Worm (Caenorhabditis elegans) whole organism, young adult: ENCODE results near the gene sra-28.

Source experiments
- B0035.1 ChIP-seq: sonication (generic microtip); optimal IDR thresholded peaks from 2 replicates; lab custom pipeline; 2016; ENCODE audit warnings: missing genetic modification characterization, mild to moderate bottlenecking, missing compliant biosample characterization, missing genotype, missing genetic modification reagents
- F22D6.2 ChIP-seq: sonication (generic microtip); optimal IDR thresholded peaks from 2 replicates; lab custom pipeline; 2016; ENCODE audit warnings: mild to moderate bottlenecking, missing genetic modification characterization, missing compliant biosample characterization
- T26A5.8 ChIP-seq: sonication (generic microtip); optimal IDR thresholded peaks from 2 replicates; lab custom pipeline; 2016; ENCODE audit warnings: missing genetic modification characterization, missing compliant biosample characterization
- Y53F4B.3 ChIP-seq: fragments of 200-800 bp; sonication (Bioruptor generic); IDR thresholded peaks from 2 replicates; pipeline ENCODE4 v1.3.6; 2022; ENCODE audit warnings: missing genetic modification reagents, missing genetic modification characterization, missing compliant biosample characterization
- Y95B8A.8 ChIP-seq: fragments of 200-800 bp; sonication (Bioruptor generic); IDR thresholded peaks from 2 replicates; pipeline ENCODE4 v1.3.6; 2022; ENCODE audit warnings: missing genetic modification reagents, missing genetic modification characterization, missing compliant biosample characterization
- atf-7 ChIP-seq: sonication (generic microtip); optimal IDR thresholded peaks from 2 replicates; lab custom pipeline; 2017; ENCODE audit warnings: mild to moderate bottlenecking, missing genetic modification characterization, missing compliant biosample characterization
- ccch-3 ChIP-seq: fragments of 200-800 bp; sonication (Bioruptor generic); optimal IDR thresholded peaks from 2 replicates; lab custom pipeline; 2018; ENCODE audit warnings: mild to moderate bottlenecking, missing genetic modification characterization, missing compliant biosample characterization
- cebp-1 ChIP-seq, 2 experiments: fragments of 200-800 bp in 1 of 2; sonication (Bioruptor generic) in 1 of 2; sonication (generic microtip) in 1 of 2; IDR thresholded peaks in 1 of 2; optimal IDR thresholded peaks in 1 of 2; 2 replicates each; pipeline versions ENCODE4 v1.3.6 to Lab custom; 2017 to 2022; ENCODE audit warnings: missing compliant biosample characterization in 2 of 2, missing genetic modification characterization in 2 of 2, mild to moderate bottlenecking in 1 of 2, missing genetic modification reagents in 1 of 2, moderate library complexity in 1 of 2
- cebp-2 ChIP-seq: fragments of 200-800 bp; sonication (Bioruptor generic); IDR thresholded peaks from 2 replicates; pipeline ENCODE4 v1.3.6; 2022; ENCODE audit warnings: missing genetic modification characterization, missing compliant biosample characterization
- ceh-79 ChIP-seq: sonication (generic microtip); optimal IDR thresholded peaks from 2 replicates; lab custom pipeline; 2017; ENCODE audit warnings: mild to moderate bottlenecking, missing genetic modification characterization, missing compliant biosample characterization
- ceh-91 ChIP-seq: fragments of 200-800 bp; sonication (Bioruptor generic); IDR thresholded peaks from 2 replicates; pipeline ENCODE4 v1.3.6; 2022; ENCODE audit warnings: missing genetic modification reagents, missing genetic modification characterization, missing compliant biosample characterization
- dox-1 ChIP-seq: fragments of 200-800 bp; sonication (Bioruptor generic); IDR thresholded peaks from 2 replicates; pipeline ENCODE4 v1.3.6; 2022; ENCODE audit warnings: missing genetic modification reagents, missing genetic modification characterization, missing compliant biosample characterization
- ets-4 ChIP-seq: fragments of 200-800 bp; sonication (Bioruptor generic); optimal IDR thresholded peaks from 2 replicates; lab custom pipeline; 2018; ENCODE audit warnings: mild to moderate bottlenecking, missing genetic modification characterization, missing compliant biosample characterization
- hmg-20 ChIP-seq: fragments of 200-800 bp; sonication (Bioruptor generic); IDR thresholded peaks from 2 replicates; pipeline ENCODE4 v1.3.6; 2022; ENCODE audit warnings: missing genetic modification reagents, missing genetic modification characterization, missing compliant biosample characterization
- lin-35 ChIP-seq, 3 experiments: fragments of 150-350 bp in 2 of 3; sonication (generic microtip) in 1 of 3; optimal IDR thresholded peaks; 2 replicates each; lab custom pipeline; 2014 to 2018; ENCODE audit warnings: missing biosample characterization in 3 of 3, missing genetic modification characterization in 3 of 3, missing genetic modification reagents in 3 of 3
- lin-54 ChIP-seq: fragments of 200-800 bp; sonication (Bioruptor generic); optimal IDR thresholded peaks from 2 replicates; lab custom pipeline; 2018; ENCODE audit warnings: mild to moderate bottlenecking, missing genetic modification characterization, missing compliant biosample characterization
- madf-3 ChIP-seq: fragments of 200-800 bp; sonication (Bioruptor generic); IDR thresholded peaks from 2 replicates; pipeline ENCODE4 v1.3.6; 2022; ENCODE audit warnings: missing genetic modification reagents, missing genetic modification characterization, missing compliant biosample characterization
- mel-28 ChIP-seq: sonication (generic microtip); optimal IDR thresholded peaks from 2 replicates; lab custom pipeline; 2016; ENCODE audit warnings: borderline replicate concordance, mild to moderate bottlenecking, missing genetic modification characterization, missing compliant biosample characterization
- nfyb-1 ChIP-seq: fragments of 200-800 bp; sonication (Bioruptor generic); IDR thresholded peaks from 2 replicates; pipeline ENCODE4 v1.3.6; 2022; ENCODE audit warnings: missing genetic modification reagents, missing genetic modification characterization, missing compliant biosample characterization
- nhr-80 ChIP-seq: sonication (generic microtip); optimal IDR thresholded peaks from 2 replicates; lab custom pipeline; 2016; ENCODE audit warnings: missing genetic modification characterization, missing compliant biosample characterization
- nhr-90 ChIP-seq: sonication (generic microtip); optimal IDR thresholded peaks from 2 replicates; lab custom pipeline; 2016; ENCODE audit warnings: missing genotype, mild to moderate bottlenecking, missing genetic modification characterization, missing compliant biosample characterization
- rcor-1 ChIP-seq: fragments of 200-800 bp; sonication (Bioruptor generic); IDR thresholded peaks from 2 replicates; pipeline ENCODE4 v1.3.6; 2022; ENCODE audit warnings: missing genetic modification reagents, missing genetic modification characterization, missing compliant biosample characterization
- rec-8 ChIP-seq, 2 experiments: sonication (generic microtip); optimal IDR thresholded peaks; 2 replicates each; lab custom pipeline; 2016; ENCODE audit warnings: mild to moderate bottlenecking in 2 of 2, missing genetic modification characterization in 2 of 2, missing genetic modification reagents in 2 of 2, missing genotype in 2 of 2, missing biosample characterization in 1 of 2, missing compliant biosample characterization in 1 of 2, moderate library complexity in 1 of 2
- repo-1 ChIP-seq: sonication (generic microtip); optimal IDR thresholded peaks from 2 replicates; lab custom pipeline; 2017; ENCODE audit warnings: mild to moderate bottlenecking, missing genetic modification characterization, missing compliant biosample characterization
- snpc-1.3 ChIP-seq: sonication (generic microtip); optimal IDR thresholded peaks from 2 replicates; lab custom pipeline; 2017; ENCODE audit warnings: missing genetic modification characterization, mild to moderate bottlenecking, missing compliant biosample characterization, antibody characterized with exemption, moderate library complexity, missing genotype, missing genetic modification reagents; ENCODE audit not compliant: insufficient read depth
- somi-1 ChIP-seq: fragments of 200-800 bp; sonication (Bioruptor generic); optimal IDR thresholded peaks from 2 replicates; lab custom pipeline; 2018; ENCODE audit warnings: mild to moderate bottlenecking, missing genetic modification characterization, missing compliant biosample characterization
- tbp1 ChIP-seq: fragments of 200-800 bp; sonication (Bioruptor generic); optimal IDR thresholded peaks from 2 replicates; lab custom pipeline; 2018; ENCODE audit warnings: mild to moderate bottlenecking, missing genetic modification characterization, missing compliant biosample characterization
- unc-130 ChIP-seq: sonication (generic microtip); optimal IDR thresholded peaks from 2 replicates; lab custom pipeline; 2016; ENCODE audit warnings: missing genetic modification reagents, missing genetic modification characterization, missing compliant biosample characterization
- ztf-18 ChIP-seq: sonication (generic microtip); optimal IDR thresholded peaks from 2 replicates; lab custom pipeline; 2016; ENCODE audit warnings: missing genotype, mild to moderate bottlenecking, missing genetic modification characterization, missing compliant biosample characterization
- ztf-25 ChIP-seq: fragments of 200-800 bp; sonication (Bioruptor generic); IDR thresholded peaks from 2 replicates; pipeline ENCODE4 v1.3.6; 2022; ENCODE audit warnings: missing genetic modification reagents, missing genetic modification characterization, missing compliant biosample characterization
- ztf-6 ChIP-seq: fragments of 200-800 bp; sonication (Bioruptor generic); IDR thresholded peaks from 2 replicates; pipeline ENCODE4 v1.3.6; 2022; ENCODE audit warnings: missing genetic modification reagents, missing genetic modification characterization, missing compliant biosample characterization

sra-28 gene

ce11 chrII:6616770-6617169 lies 43.2 kb upstream of the sra-28 start, which contains the start of gene klf-3:
Gene klf-3, plus strand, starts transcription at chrII:6616878.
- TF ChIP-seq ccch-3 (GFP tag; lab: Kevin White, UChicago) = no peak
- no peak for TF ChIP-seq madf-3 (GFP tag; lab: Robert Waterston, UW)
- no peak for TF ChIP-seq cebp-2 (GFP tag; lab: Robert Waterston, UW)
- no peak for TF ChIP-seq repo-1 (tag; lab: Kevin White, UChicago)
- TF ChIP-seq somi-1 = no peak
- no peak for TF ChIP-seq B0035.1 (tag; lab: Kevin White, UChicago)
- TF ChIP-seq nfyb-1 (GFP tag; lab: Robert Waterston, UW) = no peak
- TF ChIP-seq F22D6.2 (tag; lab: Kevin White, UChicago) = no peak
- no peak for TF ChIP-seq rcor-1 (GFP tag; lab: Robert Waterston, UW)
- TF ChIP-seq tbp1 (GFP tag; lab: Kevin White, UChicago) = no peak
- no peak for TF ChIP-seq rec-8 (tag; optimal IDR thresholded peaks at IDR 0.05; lab: Kevin White, UChicago)
- no peak for TF ChIP-seq Y95B8A.8 (GFP tag; lab: Robert Waterston, UW)
- TF ChIP-seq T26A5.8 (tag; lab: Kevin White, UChicago) = no peak
- TF ChIP-seq Y53F4B.3 (GFP tag; lab: Robert Waterston, UW) = no peak
- no peak for TF ChIP-seq ets-4 (GFP tag; lab: Kevin White, UChicago)

ce11 chrII:6616135-6616534 lies 42.6 kb upstream of the sra-28 start:
- TF ChIP-seq nhr-80 (tag; lab: Kevin White, UChicago) (peak; percentile 56), mel-28 (no peak)

DNA sequence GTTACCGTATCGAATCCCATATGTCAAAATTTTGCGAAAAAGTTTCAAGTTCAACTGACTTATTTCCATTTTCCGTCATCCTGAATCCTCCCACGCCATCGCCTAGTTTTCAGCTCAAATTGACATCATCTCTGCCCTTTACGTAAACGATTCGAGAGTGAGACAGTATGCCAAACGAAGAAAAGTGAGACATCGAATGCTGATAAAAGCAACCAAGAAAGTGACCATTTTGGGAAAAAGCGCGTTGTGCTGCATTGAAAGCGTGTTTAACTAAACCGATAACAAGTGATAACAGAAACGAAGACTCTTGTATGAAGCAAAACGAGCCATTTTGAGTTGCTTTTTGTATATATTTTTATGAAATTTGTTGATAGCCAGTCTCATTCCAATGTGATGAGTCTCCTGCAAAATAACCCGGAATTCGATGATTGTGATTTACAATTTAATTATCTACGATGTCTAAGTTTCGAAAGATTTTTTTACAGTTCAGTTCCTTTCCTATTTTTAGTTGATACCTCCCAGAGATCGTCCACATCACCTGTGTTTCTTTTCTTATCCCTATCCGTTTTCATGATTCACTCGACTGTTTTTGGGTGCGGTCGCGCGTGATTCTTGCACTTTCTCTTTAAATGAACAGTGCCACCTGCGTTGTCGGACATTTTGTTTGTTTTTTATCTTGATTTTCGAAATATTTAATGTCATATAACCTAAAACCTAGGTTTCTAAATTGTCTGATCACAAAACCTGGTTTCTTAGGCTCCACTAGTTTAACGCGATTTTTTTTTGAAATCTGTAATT lies 41.9 kb upstream of the sra-28 start:
- peak; percentile 34 for TF ChIP-seq ets-4 (GFP tag; lab: Kevin White, UChicago)
- TF ChIP-seq nhr-80 (tag; lab: Kevin White, UChicago) = peak; percentile 94
- TF ChIP-seq dox-1 (GFP tag; lab: Robert Waterston, UW) = peak; percentile 59
- no peak for TF ChIP-seq ceh-91 (GFP tag; lab: Robert Waterston, UW)
- TF ChIP-seq atf-7 (tag; lab: Kevin White, UChicago) = peak; percentile 38
- TF ChIP-seq, all 124 proteins: peak for 4

DNA sequence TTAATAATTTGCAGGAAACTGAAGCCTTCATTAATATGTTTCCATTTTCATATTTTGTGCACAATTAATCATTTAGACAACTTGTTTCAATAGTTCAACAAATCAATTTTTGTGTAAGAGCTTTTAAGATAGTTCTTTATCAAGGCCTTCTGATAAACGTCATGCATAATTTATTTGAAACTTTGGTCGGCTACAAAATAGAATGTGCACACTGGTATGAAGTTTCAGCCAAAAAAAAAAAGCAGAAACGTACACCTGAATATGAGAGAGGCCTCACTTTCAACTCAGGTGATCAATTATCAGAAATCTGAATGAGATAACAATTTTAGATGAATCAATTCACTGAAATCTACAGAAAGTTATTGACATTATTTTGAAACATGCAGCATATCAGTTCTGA lies 40.9 kb upstream of the sra-28 start:
- TF ChIP-seq nhr-80 (tag; lab: Kevin White, UChicago) (peak; percentile 31), unc-130 (GFP tag; lab: Kevin White, UChicago) (no peak)

DNA sequence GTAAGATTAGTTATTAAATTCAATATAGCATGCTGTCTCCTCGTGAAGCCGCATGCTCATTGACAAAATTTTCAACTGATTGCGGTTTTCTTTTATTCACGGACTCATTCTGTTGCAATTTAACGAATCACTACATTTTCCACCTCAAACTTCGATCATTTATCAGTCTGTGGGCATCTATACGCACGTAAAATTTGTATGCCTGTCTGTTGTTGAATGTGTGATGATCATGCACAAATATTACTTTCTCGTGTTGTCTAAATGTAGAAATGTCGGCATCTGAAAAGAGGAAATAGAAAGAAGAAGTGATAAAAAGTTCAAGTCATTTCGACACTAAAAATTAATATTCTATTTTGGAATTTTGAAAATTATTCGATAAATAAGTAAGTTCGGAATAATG lies 39.0 kb upstream of the sra-28 start:
- no peak for TF ChIP-seq hmg-20 (GFP tag; lab: Robert Waterston, UW)
- TF ChIP-seq lin-35 (GFP tag; optimal IDR thresholded peaks at IDR 0.05; lab: Kevin White, UChicago) = no peak
- peak; percentile 74 for TF ChIP-seq nhr-80 (tag; lab: Kevin White, UChicago)
- TF ChIP-seq nhr-90 (tag; lab: Kevin White, UChicago) = no peak
- no peak for TF ChIP-seq ztf-18

- no peak for TF ChIP-seq ceh-79 (tag; lab: Kevin White, UChicago)
- TF ChIP-seq lin-54 (GFP tag; lab: Kevin White, UChicago) = no peak
- TF ChIP-seq ccch-3 (GFP tag; lab: Kevin White, UChicago) = no peak
- no peak for TF ChIP-seq ztf-6 (GFP tag; lab: Robert Waterston, UW)
- TF ChIP-seq nhr-90 (tag; lab: Kevin White, UChicago) = no peak
- TF ChIP-seq snpc-1.3 = no peak
- TF ChIP-seq cebp-1 (GFP tag; IDR thresholded peaks at IDR 0.05; lab: Robert Waterston, UW) = no peak
- no peak for TF ChIP-seq cebp-1 (tag; optimal IDR thresholded peaks at IDR 0.05; lab: Kevin White, UChicago)
- no peak for TF ChIP-seq ztf-25 (GFP tag; lab: Robert Waterston, UW)
- TF ChIP-seq B0035.1 (tag; lab: Kevin White, UChicago) = no peak
- TF ChIP-seq, all 124 proteins: peak for 0
Observed at ce11 chrII:6610262-6610661, 36.7 kb upstream of the sra-28 start.
